Fruit fly (Drosophila melanogaster) whole organism, pupa: ENCODE data around the gene Gr28a.

Experiments
- CG10348 ChIP-seq: fragments of 200-800 bp; sonication (Bioruptor generic); IDR thresholded peaks from 2 replicates; pipeline ENCODE4 v1.3.6; 2022; ENCODE audit warnings: missing biosample characterization, missing genetic modification characterization
- CG12605 ChIP-seq: fragments of 200-800 bp; sonication (Bioruptor generic); IDR thresholded peaks from 2 replicates; pipeline ENCODE4 v1.3.6; 2022; ENCODE audit warnings: missing biosample characterization, missing genetic modification characterization
- CG13204 ChIP-seq: fragments of 200-800 bp; sonication (Bioruptor generic); optimal IDR thresholded peaks from 2 replicates; lab custom pipeline; 2018; ENCODE audit warnings: missing biosample characterization, mild to moderate bottlenecking, missing genetic modification characterization, moderate library complexity
- CG14655 ChIP-seq: fragments of 200-800 bp; sonication (Bioruptor generic); optimal IDR thresholded peaks from 3 replicates; lab custom pipeline; 2017; ENCODE audit warnings: mild to moderate bottlenecking, missing biosample characterization, missing genetic modification reagents, missing genetic modification characterization
- CG15710 ChIP-seq: fragments of 200-800 bp; sonication (Bioruptor generic); optimal IDR thresholded peaks from 2 replicates; lab custom pipeline; 2018; ENCODE audit warnings: missing biosample characterization, mild to moderate bottlenecking, missing genetic modification characterization, moderate library complexity
- CG17806 ChIP-seq: fragments of 200-800 bp; sonication (Bioruptor generic); optimal IDR thresholded peaks from 2 replicates; lab custom pipeline; 2018; ENCODE audit warnings: missing biosample characterization, mild to moderate bottlenecking, missing genetic modification characterization, moderate library complexity
- CG32121 ChIP-seq: fragments of 200-800 bp; sonication (Bioruptor generic); IDR thresholded peaks from 2 replicates; pipeline ENCODE4 v1.3.6; 2022; ENCODE audit warnings: missing biosample characterization, missing genetic modification characterization
- CG34367 ChIP-seq: fragments of 200-800 bp; sonication (Bioruptor generic); optimal IDR thresholded peaks from 2 replicates; lab custom pipeline; 2018; ENCODE audit warnings: missing biosample characterization, mild to moderate bottlenecking, missing genetic modification characterization
- CG4496 ChIP-seq: fragments of 200-800 bp; sonication (Bioruptor generic); IDR thresholded peaks from 3 replicates; pipeline ENCODE4 v1.3.6; 2022; ENCODE audit warnings: missing biosample characterization, missing genetic modification characterization
- CG8159 ChIP-seq: fragments of 200-800 bp; sonication (Bioruptor generic); optimal IDR thresholded peaks from 3 replicates; lab custom pipeline; 2018; ENCODE audit warnings: missing biosample characterization, mild to moderate bottlenecking, missing genetic modification characterization, moderate library complexity
- CG8301 ChIP-seq: fragments of 200-800 bp; sonication (Bioruptor generic); optimal IDR thresholded peaks from 2 replicates; lab custom pipeline; 2018; ENCODE audit warnings: missing biosample characterization, mild to moderate bottlenecking, missing genetic modification characterization
- CG9948 ChIP-seq: fragments of 200-800 bp; sonication (Bioruptor generic); optimal IDR thresholded peaks from 2 replicates; lab custom pipeline; 2018; ENCODE audit warnings: missing biosample characterization, mild to moderate bottlenecking, missing genetic modification characterization, moderate library complexity
- D1 ChIP-seq: fragments of 200-800 bp; sonication (Bioruptor generic); optimal IDR thresholded peaks from 2 replicates; lab custom pipeline; 2018; ENCODE audit warnings: missing biosample characterization, mild to moderate bottlenecking, missing genetic modification characterization, moderate library complexity
- EcR ChIP-seq: fragments of 200-800 bp; sonication (Bioruptor generic); optimal IDR thresholded peaks from 3 replicates; lab custom pipeline; 2019; ENCODE audit warnings: missing biosample characterization, missing genetic modification characterization, mild to moderate bottlenecking, moderate library complexity, missing genetic modification reagents
- Ets98B ChIP-seq: fragments of 200-800 bp; sonication (Bioruptor generic); IDR thresholded peaks from 2 replicates; pipeline ENCODE4 v1.3.6; 2022; ENCODE audit warnings: missing biosample characterization, missing genetic modification characterization
- Pif1A ChIP-seq: fragments of 200-800 bp; sonication (Bioruptor generic); optimal IDR thresholded peaks from 3 replicates; lab custom pipeline; 2016; ENCODE audit warnings: missing biosample characterization, missing genetic modification characterization
- Pif1B ChIP-seq: fragments of 200-800 bp; sonication (Bioruptor generic); optimal IDR thresholded peaks from 3 replicates; lab custom pipeline; 2016; ENCODE audit warnings: missing biosample characterization, missing genetic modification characterization
- Snoo ChIP-seq: fragments of 200-800 bp; sonication (Bioruptor generic); optimal IDR thresholded peaks from 3 replicates; lab custom pipeline; 2017; ENCODE audit warnings: missing biosample characterization, mild to moderate bottlenecking, missing genetic modification characterization, inconsistent platforms
- fd96Ca ChIP-seq: fragments of 200-800 bp; sonication (Bioruptor generic); IDR thresholded peaks from 3 replicates; pipeline ENCODE4 v1.3.6; 2022; ENCODE audit warnings: missing biosample characterization, missing genetic modification characterization
- gl ChIP-seq: fragments of 200-800 bp; sonication (Bioruptor generic); optimal IDR thresholded peaks from 2 replicates; lab custom pipeline; 2018; ENCODE audit warnings: missing biosample characterization, mild to moderate bottlenecking, missing genetic modification characterization
- rn ChIP-seq: fragments of 200-800 bp; sonication (Bioruptor generic); IDR thresholded peaks from 2 replicates; pipeline ENCODE4 v1.3.6; 2022; ENCODE audit warnings: missing biosample characterization, missing genetic modification characterization

Gene Gr28a

DNA sequence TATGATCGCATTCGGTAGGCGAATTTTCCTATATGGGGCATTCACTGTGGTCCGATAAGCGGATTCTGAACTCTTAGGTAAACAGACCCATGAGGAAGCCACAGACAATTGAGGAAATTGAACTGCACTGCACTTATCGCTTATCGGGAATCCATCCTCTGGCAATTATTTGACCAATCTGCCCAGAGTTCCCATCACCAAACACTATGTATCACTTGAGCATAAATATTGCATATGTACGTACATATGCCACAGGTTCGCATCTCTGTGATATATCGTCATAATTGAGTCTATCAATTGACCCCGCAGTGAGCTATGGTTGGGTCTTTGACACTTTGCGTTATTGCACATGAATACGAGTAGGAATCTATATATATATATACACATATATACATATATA, 5.6 kb downstream of the Gr28a start:
- TF ChIP-seq fd96Ca (GFP tag; lab: Robert Waterston, UW) (no peak), rn (GFP tag; lab: Robert Waterston, UW) (no peak), EcR (GFP tag; lab: Kevin White, UChicago) (peak; percentile 41), CG8159 (tag; lab: Kevin White, UChicago) (no peak), CG34367 (tag; lab: Kevin White, UChicago) (no peak)

DNA sequence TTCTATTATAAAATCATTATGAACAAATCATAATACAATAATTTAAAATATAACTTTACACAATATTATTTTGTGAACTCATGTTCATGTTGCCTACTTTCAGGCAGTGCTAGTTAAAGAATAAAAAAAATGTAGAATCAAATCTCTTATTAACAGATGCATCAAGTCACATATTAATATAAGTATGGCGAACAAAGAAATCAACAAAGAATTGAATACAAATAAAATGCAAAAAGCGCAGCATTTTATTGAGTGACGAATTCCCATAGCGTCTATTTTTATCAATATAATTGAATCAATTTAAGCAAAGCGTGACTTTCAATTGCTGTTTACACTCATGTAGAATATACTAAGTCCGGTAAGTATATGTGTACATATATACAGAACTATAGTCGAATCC, 6.2 kb downstream of the Gr28a start:
- peak; percentile 12 for TF ChIP-seq D1 (tag; lab: Kevin White, UChicago)
- no peak for TF ChIP-seq CG8301 (tag; lab: Kevin White, UChicago)
- TF ChIP-seq Pif1B (GFP tag; lab: Kevin White, UChicago), result no peak
- no peak for TF ChIP-seq CG4496
- TF ChIP-seq, all 21 proteins: peak for 1

DNA sequence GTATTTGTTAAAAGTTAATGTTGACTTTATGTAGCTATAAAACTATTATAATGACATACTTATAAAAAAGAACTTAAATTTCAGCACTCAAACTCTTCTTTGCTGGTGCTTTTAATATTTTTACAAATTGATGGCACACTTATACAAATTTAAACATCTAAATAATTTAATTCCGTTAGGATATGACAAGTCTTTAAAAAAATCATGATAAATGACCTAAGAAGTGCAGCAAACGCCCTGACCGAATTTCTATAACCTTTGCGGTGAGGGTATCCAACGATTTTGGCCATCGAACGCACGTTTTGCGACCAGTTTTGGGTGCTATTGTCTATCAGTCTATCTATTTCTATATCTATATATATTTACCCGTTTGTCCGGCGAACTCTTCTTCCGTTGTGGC, 11.1 kb downstream of the Gr28a start:
- TF ChIP-seq CG34367 (tag; lab: Kevin White, UChicago), result no peak
- TF ChIP-seq CG13204 (GFP tag; lab: Kevin White, UChicago), result no peak
- TF ChIP-seq CG8301 (tag; lab: Kevin White, UChicago), result no peak
- no peak for TF ChIP-seq CG4496
- TF ChIP-seq fd96Ca (GFP tag; lab: Robert Waterston, UW), result no peak
- TF ChIP-seq CG8159 (tag; lab: Kevin White, UChicago), result no peak

DNA sequence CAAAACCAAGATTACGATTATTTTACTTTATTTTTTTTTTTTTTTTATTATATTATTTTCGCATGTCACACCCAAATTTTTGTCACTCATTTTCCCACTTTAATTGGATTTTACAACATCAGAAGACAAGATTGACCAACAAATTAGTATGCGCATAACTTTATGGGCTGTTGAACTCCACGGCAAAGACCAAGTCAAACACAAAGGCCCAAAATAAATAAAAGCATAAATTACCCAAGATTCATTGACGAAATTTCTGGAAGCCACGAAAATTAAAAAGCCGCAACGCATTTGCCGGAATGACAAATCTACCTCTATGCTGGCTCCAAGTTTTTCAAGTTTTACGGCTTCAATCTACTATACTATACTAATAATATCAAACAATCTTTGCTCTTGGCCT, 11.9 kb downstream of the Gr28a start:
- TF ChIP-seq CG17806 (tag; lab: Kevin White, UChicago) (no peak), Ets98B (GFP tag; lab: Robert Waterston, UW) (no peak), rn (GFP tag; lab: Robert Waterston, UW) (no peak)

DNA sequence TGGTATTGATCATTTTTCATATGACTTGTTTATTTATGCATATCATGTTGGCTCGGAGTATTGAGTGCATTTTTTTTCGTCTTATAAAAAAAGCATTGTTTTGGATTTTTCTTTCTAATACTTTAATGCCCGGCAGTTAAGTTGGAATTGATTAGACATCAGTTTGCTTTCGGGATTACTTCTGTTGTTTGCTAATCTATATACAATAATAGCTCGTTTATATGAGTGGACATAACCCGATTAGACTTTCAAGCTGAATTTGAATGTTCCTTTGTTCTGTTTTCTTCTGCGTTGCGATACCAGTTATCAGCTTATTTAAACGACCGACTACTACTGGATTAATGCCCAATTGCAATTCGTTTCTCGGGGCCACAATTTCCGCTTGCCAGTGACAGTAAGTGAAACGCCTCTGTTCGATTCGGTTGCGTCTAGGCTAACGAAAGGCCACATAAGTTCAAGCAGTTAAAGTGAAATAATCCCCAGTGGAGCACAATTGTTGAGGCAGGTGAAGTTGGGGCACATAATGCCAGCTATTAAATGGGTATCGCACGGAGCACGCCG, 13.5 kb downstream of the Gr28a start:
- no peak for TF ChIP-seq CG10348 (GFP tag; lab: Robert Waterston, UW)
- no peak for TF ChIP-seq CG4496
- no peak for TF ChIP-seq CG34367 (tag; lab: Kevin White, UChicago)
- TF ChIP-seq rn (GFP tag; lab: Robert Waterston, UW), result no peak
- no peak for TF ChIP-seq CG13204 (GFP tag; lab: Kevin White, UChicago)
- no peak for TF ChIP-seq CG15710 (tag; lab: Kevin White, UChicago)
- no peak for TF ChIP-seq Snoo (tag; lab: Kevin White, UChicago)
- no peak for TF ChIP-seq fd96Ca (GFP tag; lab: Robert Waterston, UW)
- no peak for TF ChIP-seq Pif1A
- no peak for TF ChIP-seq CG8301 (tag; lab: Kevin White, UChicago)
- TF ChIP-seq CG32121 (GFP tag; lab: Robert Waterston, UW), result no peak
- no peak for TF ChIP-seq CG8159 (tag; lab: Kevin White, UChicago)
- no peak for TF ChIP-seq gl
- TF ChIP-seq EcR (GFP tag; lab: Kevin White, UChicago), result no peak
- TF ChIP-seq CG14655, result no peak
- no peak for TF ChIP-seq D1 (tag; lab: Kevin White, UChicago)
- TF ChIP-seq CG12605 (GFP tag; lab: Robert Waterston, UW), result no peak
- TF ChIP-seq, all 21 proteins: peak for 0

DNA sequence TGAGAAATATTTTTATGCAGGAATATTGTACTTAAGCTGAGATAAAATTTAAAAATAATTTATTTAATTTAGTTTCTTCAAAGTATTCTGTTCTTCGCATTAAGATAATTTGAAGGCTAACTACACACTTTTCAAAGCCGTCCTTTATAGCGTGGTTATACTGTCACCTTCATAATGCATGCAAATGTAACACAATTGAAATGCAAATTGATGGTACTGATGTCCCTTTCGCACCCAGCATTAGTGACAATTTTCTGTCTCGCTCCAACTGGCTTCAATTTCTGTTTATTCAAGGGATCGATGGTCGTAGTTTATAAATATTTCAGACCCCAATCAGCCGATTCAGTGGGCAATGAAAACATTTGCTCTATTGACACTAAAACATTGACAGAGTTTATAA, 15.5 kb downstream of the Gr28a start:
- TF ChIP-seq CG10348 (GFP tag; lab: Robert Waterston, UW) (no peak), Pif1B (GFP tag; lab: Kevin White, UChicago) (no peak), Pif1A (no peak), CG8159 (tag; lab: Kevin White, UChicago) (no peak), CG8301 (tag; lab: Kevin White, UChicago) (no peak), CG12605 (GFP tag; lab: Robert Waterston, UW) (no peak), CG15710 (tag; lab: Kevin White, UChicago) (no peak), Ets98B (GFP tag; lab: Robert Waterston, UW) (0 out of 2 replicates have a peak, but pooled peaks have one; percentile 23), CG14655 (no peak), CG9948 (tag; lab: Kevin White, UChicago) (no peak), CG4496 (0 out of 3 replicates have a peak, but pooled peaks have one; percentile 39)
- TF ChIP-seq, all 21 proteins: peak for 2

DNA sequence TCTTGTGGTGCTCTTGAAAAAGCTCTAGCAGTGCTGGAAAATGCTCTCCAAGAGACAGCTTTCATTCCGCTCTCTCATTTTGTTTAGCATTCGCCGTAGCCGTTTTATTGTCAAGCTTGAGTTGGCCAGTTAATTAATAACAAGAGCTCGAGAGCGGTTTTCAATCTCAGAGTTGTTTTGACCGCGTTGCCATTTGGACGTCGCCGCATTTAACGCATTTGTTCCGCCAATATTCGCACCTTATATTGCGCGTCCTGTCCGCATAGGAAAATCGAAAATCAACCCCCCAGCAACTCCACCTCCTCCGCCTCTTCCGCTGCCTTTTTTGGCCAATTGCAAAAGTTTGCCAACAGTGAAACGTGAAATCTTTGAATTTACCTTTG, 16.7 kb downstream of the Gr28a start, which contains the start of gene CG5973:
TSS of gene CG5973 (plus strand) at position 168 of the 383 bp plus-strand sequence.
- TF ChIP-seq Pif1A, result no peak
- TF ChIP-seq CG12605 (GFP tag; lab: Robert Waterston, UW), result peak; percentile 34; the same call in 1 of the 2 replicates
- peak; percentile 5 for TF ChIP-seq CG8159 (tag; lab: Kevin White, UChicago)
- no peak for TF ChIP-seq CG15710 (tag; lab: Kevin White, UChicago)
- TF ChIP-seq Ets98B (GFP tag; lab: Robert Waterston, UW), result peak; percentile 62; the same call in 1 of the 2 replicates
